Worm (Caenorhabditis elegans): ENCODE results near the gene ceh-100.

The ceh-100 gene

ce11 chrII:12573541-12573940 lies 29.9 kb downstream of the ceh-100 start, which contains the start of gene Y38E10A.2:
TSS of gene Y38E10A.2 (minus strand) at chrII:12573641.
- no peak for TF ChIP-seq T20F7.1 (GFP tag; optimal IDR thresholded peaks at IDR 0.05)
- no peak for TF ChIP-seq nhr-76 (tag; optimal IDR thresholded peaks at IDR 0.05)
- TF ChIP-seq aha-1 (tag), result no peak
- no peak for TF ChIP-seq nhr-28 (tag; optimal IDR thresholded peaks at IDR 0.05)
- TF ChIP-seq tra-1 (GFP tag; IDR thresholded peaks at IDR 0.05), result no peak
- no peak for TF ChIP-seq ceh-62 (tag; optimal IDR thresholded peaks at IDR 0.05)
- TF ChIP-seq unc-39 (tag; optimal IDR thresholded peaks at IDR 0.05), result no peak
- no peak for TF ChIP-seq F49E8.2 (tag; optimal IDR thresholded peaks at IDR 0.05; ENCODE audit: borderline replicate concordance)
- no peak for TF ChIP-seq lsy-2 (tag; optimal IDR thresholded peaks at IDR 0.05)
- TF ChIP-seq egl-43 (GFP tag; IDR thresholded peaks at IDR 0.05), result no peak
- TF ChIP-seq F26F4.8 (GFP tag; conservative IDR thresholded peaks at IDR 0.05), result no peak
- TF ChIP-seq nhr-102 (tag; optimal IDR thresholded peaks at IDR 0.05), result no peak

ce11 chrII:12572760-12573159 lies 30.7 kb downstream of the ceh-100 start, which contains the start of gene Y38E10A.35:
TSS of gene Y38E10A.35 (minus strand) at chrII:12572860.
- TF ChIP-seq fos-1 (tag; optimal IDR thresholded peaks at IDR 0.05), result no peak
- no peak for TF ChIP-seq ceh-28 (tag; optimal IDR thresholded peaks at IDR 0.05)
- no peak for TF ChIP-seq spr-1 (tag; optimal IDR thresholded peaks at IDR 0.05)
- TF ChIP-seq zip-2 (tag; optimal IDR thresholded peaks at IDR 0.05), result no peak
- no peak for TF ChIP-seq jun-1 (tag; optimal IDR thresholded peaks at IDR 0.05)
- TF ChIP-seq hif-1 (tag; optimal IDR thresholded peaks at IDR 0.05), result no peak

- TF ChIP-seq lsy-2 (tag; optimal IDR thresholded peaks at IDR 0.05), result no peak
- no peak for TF ChIP-seq Y75B8A.6 (GFP tag; IDR thresholded peaks at IDR 0.05)
- no peak for TF ChIP-seq Y5F2A.4 (GFP tag; optimal IDR thresholded peaks at IDR 0.05)
- TF ChIP-seq tra-1 (GFP tag; IDR thresholded peaks at IDR 0.05), result no peak
- no peak for TF ChIP-seq mdt-29 (GFP tag; IDR thresholded peaks at IDR 0.05)
- no peak for TF ChIP-seq D1046.2 (GFP tag; IDR thresholded peaks at IDR 0.05)
Observed at ce11 chrII:12570523-12570922, 33.0 kb downstream of the ceh-100 start, which contains the start of gene Y38E10A.1. TSS of gene Y38E10A.1 (minus strand) at chrII:12570623.

- no peak for TF ChIP-seq nhr-28 (tag; optimal IDR thresholded peaks at IDR 0.05)
- TF ChIP-seq R02D3.7 (tag; optimal IDR thresholded peaks at IDR 0.05), result no peak
- no peak for TF ChIP-seq mep-1 (tag; optimal IDR thresholded peaks at IDR 0.05)
Observed at ce11 chrII:12565851-12566250, 37.6 kb downstream of the ceh-100 start, which contains the start of gene F49C5.7. TSS of gene F49C5.7 (plus strand) at chrII:12566151.

ce11 chrII:12560210-12560609 lies 43.3 kb downstream of the ceh-100 start, which contains the start of gene F49C5.12:
TSS of gene F49C5.12 (minus strand) at chrII:12560310.
- TF ChIP-seq daf-16 (GFP tag; optimal IDR thresholded peaks at IDR 0.05) (no peak), daf-16 (tag; optimal IDR thresholded peaks at IDR 0.05) (no peak), egl-27 (tag; optimal IDR thresholded peaks at IDR 0.05) (no peak), zfp-3 (GFP tag; conservative IDR thresholded peaks at IDR 0.05) (no peak), mdt-29 (GFP tag; IDR thresholded peaks at IDR 0.05) (no peak), nhr-48 (tag; optimal IDR thresholded peaks at IDR 0.05) (no peak), snpc-1.2 (GFP tag; IDR thresholded peaks at IDR 0.05) (no peak), pha-4 (GFP tag; IDR thresholded peaks at IDR 0.05) (no peak), pha-4 (tag; optimal IDR thresholded peaks at IDR 0.05) (no peak), nhr-102 (tag; optimal IDR thresholded peaks at IDR 0.05) (no peak), mxl-3 (GFP tag; optimal IDR thresholded peaks at IDR 0.05) (no peak), dve-1 (tag; optimal IDR thresholded peaks at IDR 0.05; ENCODE audit: insufficient read depth) (no peak), attf-4 (tag; optimal IDR thresholded peaks at IDR 0.05) (no peak), aly-2 (tag; optimal IDR thresholded peaks at IDR 0.05) (no peak), ceh-44 (GFP tag; IDR thresholded peaks at IDR 0.05) (no peak)

Measured in whole organism, L4 larva.